Fruit fly (Drosophila melanogaster): Measurements from ENCODE around the gene CG4953.

The CG4953 gene

dm6 chr2L:10230455-10230854 lies 36.0 kb upstream of the CG4953 start:
- TF ChIP-seq kay (GFP tag; ENCODE audit: borderline replicate concordance) (peak; percentile 84), pad (GFP tag; optimal IDR thresholded peaks at IDR 0.05) (no peak), Mnt (GFP tag; optimal IDR thresholded peaks at IDR 0.05) (no peak), CG11617 (GFP tag; optimal IDR thresholded peaks at IDR 0.05) (no peak)

DNA sequence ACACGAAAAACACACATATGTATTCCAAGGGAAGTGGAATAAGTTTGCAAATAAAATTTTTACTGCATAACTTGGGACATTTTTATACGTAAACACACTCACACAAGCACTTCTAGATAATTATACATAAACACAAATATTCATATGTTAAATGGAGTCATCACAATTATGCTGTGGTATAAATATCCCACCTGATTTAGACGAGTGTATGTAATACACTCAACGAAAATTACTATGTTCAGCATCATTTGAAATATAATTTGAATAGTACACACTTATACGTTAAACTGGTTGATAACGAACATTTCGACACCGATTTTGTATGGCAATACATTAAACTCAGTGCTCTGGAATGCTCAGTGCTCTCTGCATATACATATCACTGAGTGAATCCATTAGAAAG lies 35.4 kb upstream of the CG4953 start:
- no peak for TF ChIP-seq CG1620 (GFP tag; optimal IDR thresholded peaks at IDR 0.05)
- no peak for TF ChIP-seq CG12768 (GFP tag; optimal IDR thresholded peaks at IDR 0.05)
- TF ChIP-seq Clk (GFP tag; optimal IDR thresholded peaks at IDR 0.05), result no peak
- TF ChIP-seq cnc (optimal IDR thresholded peaks at IDR 0.05), result no peak
- peak; percentile 71 for TF ChIP-seq bab1 (GFP tag; optimal IDR thresholded peaks at IDR 0.05)
- TF ChIP-seq toe (GFP tag; optimal IDR thresholded peaks at IDR 0.05), result no peak
- peak; percentile 2 for TF ChIP-seq CG11617 (GFP tag; optimal IDR thresholded peaks at IDR 0.05)

DNA sequence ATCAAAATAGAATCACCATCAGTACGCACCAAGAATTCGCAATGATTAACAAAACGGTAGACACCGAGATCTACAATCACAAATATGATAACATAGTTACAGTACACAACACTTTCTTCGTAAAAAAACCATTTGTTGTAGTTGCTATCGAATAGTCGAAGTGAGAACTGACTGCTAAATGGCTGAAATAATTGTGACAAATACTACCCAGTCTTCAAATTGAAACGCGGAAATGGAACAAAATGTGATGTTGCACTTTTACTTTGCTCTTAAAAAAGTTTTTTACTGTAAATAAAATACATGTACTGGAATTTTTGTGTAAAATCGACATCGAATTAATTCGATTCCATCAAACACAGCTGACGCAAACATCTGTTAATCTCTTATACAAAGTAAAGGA lies 35.0 kb upstream of the CG4953 start, which contains the start of gene ova:
Gene ova, minus strand, starts transcription at position 183 of the 400 bp plus-strand sequence.
- TF ChIP-seq Mnt (GFP tag; optimal IDR thresholded peaks at IDR 0.05) (no peak), pad (GFP tag; optimal IDR thresholded peaks at IDR 0.05) (no peak), CG12768 (GFP tag; optimal IDR thresholded peaks at IDR 0.05) (no peak), tj (GFP tag; optimal IDR thresholded peaks at IDR 0.05) (no peak), CG7101 (tag; optimal IDR thresholded peaks at IDR 0.05) (no peak), kay (GFP tag; ENCODE audit: borderline replicate concordance) (no peak), Hr96 (GFP tag; optimal IDR thresholded peaks at IDR 0.05) (no peak), CG5204 (GFP tag; optimal IDR thresholded peaks at IDR 0.05) (no peak), CG7045 (GFP tag; optimal IDR thresholded peaks at IDR 0.05) (no peak), CG1620 (GFP tag; optimal IDR thresholded peaks at IDR 0.05) (no peak), CG14711 (tag; optimal IDR thresholded peaks at IDR 0.05) (no peak), toe (GFP tag; optimal IDR thresholded peaks at IDR 0.05) (no peak)

DNA sequence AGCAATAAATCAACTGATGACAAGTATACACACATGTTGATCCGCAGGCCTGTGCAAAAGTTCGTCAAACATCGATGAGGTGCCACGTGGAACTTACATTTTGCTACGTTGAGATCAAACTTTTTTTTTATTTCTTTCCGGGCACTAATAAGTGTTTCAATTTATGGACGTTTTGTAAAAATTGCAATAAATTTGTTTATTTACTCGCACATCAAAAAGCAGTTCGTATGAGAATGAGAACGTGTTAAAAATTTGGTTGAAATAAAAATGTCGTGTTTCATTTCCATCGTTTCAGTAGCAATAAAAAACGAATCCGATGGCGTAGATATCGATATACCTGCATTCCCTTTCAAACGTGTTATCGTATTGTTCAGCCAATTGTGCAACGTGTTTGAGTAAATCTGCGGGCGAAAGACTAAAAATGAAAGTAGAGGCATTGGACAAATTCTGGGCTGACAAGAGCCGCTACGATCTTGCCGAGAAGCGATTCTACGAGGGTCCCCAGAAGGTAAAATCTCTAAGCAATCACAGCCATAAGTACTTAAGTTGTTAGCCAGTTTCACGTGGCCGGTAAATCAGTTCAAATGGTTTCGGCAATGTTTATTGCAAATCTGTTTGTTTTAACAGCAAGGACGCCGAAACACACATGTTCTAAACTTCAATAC lies 34.2 kb upstream of the CG4953 start, which contains the start of gene eEF1delta:
Gene eEF1delta, plus strand, starts transcription at position 356 of the 665 bp plus-strand sequence.
- TF ChIP-seq Clk (GFP tag; optimal IDR thresholded peaks at IDR 0.05) (no peak), Mnt (GFP tag; optimal IDR thresholded peaks at IDR 0.05) (peak; percentile 68), CG11617 (GFP tag; optimal IDR thresholded peaks at IDR 0.05) (peak; percentile 47), CG7045 (GFP tag; optimal IDR thresholded peaks at IDR 0.05) (no peak), CG33017 (tag; optimal IDR thresholded peaks at IDR 0.05) (no peak), bab1 (GFP tag; optimal IDR thresholded peaks at IDR 0.05) (peak; percentile 18), ovo (GFP tag; optimal IDR thresholded peaks at IDR 0.05) (no peak), cnc (optimal IDR thresholded peaks at IDR 0.05) (peak in 1 of 2 experiments; percentile 3)

DNA sequence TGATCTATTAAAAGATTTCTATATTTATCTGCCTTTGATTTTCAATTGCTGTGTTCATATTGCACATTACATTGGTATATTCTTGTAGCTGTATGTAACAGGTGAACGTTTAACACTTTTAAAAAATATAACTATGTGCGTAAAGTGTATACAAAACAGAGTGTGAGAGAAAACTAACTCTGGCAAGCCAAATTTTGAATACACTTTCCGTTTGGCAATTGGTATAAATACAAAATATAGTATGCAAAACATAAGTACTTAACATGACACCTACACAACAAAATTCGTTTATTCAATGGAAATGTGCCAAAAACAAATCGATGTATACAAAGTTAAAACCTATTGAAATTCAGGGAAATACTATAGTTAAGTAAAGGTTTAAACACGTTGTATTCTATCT lies 33.7 kb upstream of the CG4953 start:
- peak; percentile 29 for TF ChIP-seq CG11617 (GFP tag; optimal IDR thresholded peaks at IDR 0.05)
- peak; percentile 91 for TF ChIP-seq kay (GFP tag; ENCODE audit: borderline replicate concordance)
- TF ChIP-seq cic (GFP tag; optimal IDR thresholded peaks at IDR 0.05), result peak; percentile 46
- no peak for TF ChIP-seq Crg-1 (GFP tag; optimal IDR thresholded peaks at IDR 0.05)
- TF ChIP-seq bab1 (GFP tag; optimal IDR thresholded peaks at IDR 0.05), result no peak

DNA sequence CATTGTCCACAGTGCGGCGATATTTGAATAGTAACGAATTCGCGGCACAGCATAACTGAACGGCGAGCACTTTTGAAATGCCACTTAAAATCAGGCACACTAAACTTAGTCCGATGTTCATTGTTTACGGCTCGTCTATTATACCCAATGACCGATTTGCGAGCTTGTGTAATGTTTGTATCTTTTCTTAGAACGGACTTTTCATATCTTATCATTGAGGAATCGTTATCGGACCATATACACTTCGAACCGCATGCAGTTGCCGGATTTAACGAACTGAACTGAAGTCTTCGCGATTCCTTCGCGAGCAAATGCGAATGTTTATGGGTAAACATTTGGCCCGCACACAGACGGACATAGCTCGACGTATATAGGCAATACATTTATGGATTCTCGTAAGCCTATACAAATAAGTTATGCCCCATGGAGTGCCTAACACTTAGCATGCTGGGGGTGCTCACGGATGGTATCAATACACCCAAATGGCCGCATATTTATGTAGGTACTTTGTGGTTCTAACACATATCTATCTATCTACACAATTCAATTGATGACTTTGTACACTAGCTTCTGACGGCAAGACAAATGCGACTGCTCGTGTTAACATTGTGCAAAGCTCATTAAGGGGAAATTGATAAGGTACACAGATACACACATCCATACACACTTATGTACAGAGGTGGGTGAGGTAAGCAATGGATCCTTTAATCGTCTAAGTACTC lies 28.6 kb upstream of the CG4953 start, which contains the start of gene mthl15:
Gene mthl15, minus strand, starts transcription at position 593 of the 722 bp plus-strand sequence.
- peak; percentile 72 for TF ChIP-seq cic (GFP tag; optimal IDR thresholded peaks at IDR 0.05)
- TF ChIP-seq CG5204 (GFP tag; optimal IDR thresholded peaks at IDR 0.05), result no peak
- TF ChIP-seq Hr96 (GFP tag; optimal IDR thresholded peaks at IDR 0.05), result no peak
- TF ChIP-seq pad (GFP tag; optimal IDR thresholded peaks at IDR 0.05), result peak; percentile 80
- peak; percentile 35 for TF ChIP-seq CG12768 (GFP tag; optimal IDR thresholded peaks at IDR 0.05)
- TF ChIP-seq CG1620 (GFP tag; optimal IDR thresholded peaks at IDR 0.05), result no peak

dm6 chr2L:10238726-10239652 lies 27.5 kb upstream of the CG4953 start, which contains the start of gene me31B:
TSS of gene me31B (plus strand) at chr2L:10239341.
- TF ChIP-seq CG7045 (GFP tag; optimal IDR thresholded peaks at IDR 0.05) (no peak), tj (GFP tag; optimal IDR thresholded peaks at IDR 0.05) (peak; percentile 30), Crg-1 (GFP tag; optimal IDR thresholded peaks at IDR 0.05) (no peak), CG14711 (tag; optimal IDR thresholded peaks at IDR 0.05) (no peak), kay (GFP tag; ENCODE audit: borderline replicate concordance) (peak; percentile 70), CG11617 (GFP tag; optimal IDR thresholded peaks at IDR 0.05) (no peak)

Measured in whole organism, adult.